Fruit fly (Drosophila melanogaster): ENCODE results near the gene sba.
"Not testable (repeated sequence)": the region's sequence is repeated elsewhere in the genome, so short reads cannot be mapped to it uniquely, and the experiment has no call there.

DNA sequence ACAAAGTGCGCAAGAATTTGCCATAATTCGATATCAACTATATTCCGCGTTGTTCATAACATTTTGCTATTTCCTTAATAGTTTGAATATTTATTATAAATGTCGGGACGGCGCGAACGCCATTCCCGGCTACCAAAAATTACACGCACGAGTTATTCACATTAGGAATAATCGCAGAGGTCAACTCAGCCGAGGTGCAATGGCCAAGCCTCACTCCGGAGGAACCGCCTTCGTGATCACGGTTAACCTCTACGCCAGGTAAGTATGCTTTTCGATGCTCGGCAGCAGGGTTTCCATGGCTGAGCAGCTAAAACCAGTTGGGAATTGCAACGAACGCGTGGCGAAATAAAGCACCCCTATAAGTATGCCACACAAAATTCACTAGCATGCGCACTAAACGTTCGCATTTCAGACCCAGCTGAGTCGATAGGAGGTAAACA lies 63.4 kb downstream of the sba start:
- TF ChIP-seq CG15710 (tag; optimal IDR thresholded peaks at IDR 0.05); gl (tag; optimal IDR thresholded peaks at IDR 0.05); D1 (tag; optimal IDR thresholded peaks at IDR 0.05); CG14655 (GFP tag; optimal IDR thresholded peaks at IDR 0.05); fd96Ca (GFP tag; IDR thresholded peaks at IDR 0.05); CG17806 (tag; optimal IDR thresholded peaks at IDR 0.05): not testable (repeated sequence)
- TF ChIP-seq Ets98B (GFP tag; IDR thresholded peaks at IDR 0.05): peak; percentile 69
